Worm (Caenorhabditis elegans) whole organism, L4 larva: ENCODE data around the gene nlp-33.

Experiments used
- T26A8.4 ChIP-seq: fragments of 200-800 bp; sonication (Bioruptor generic); IDR thresholded peaks from 2 replicates; pipeline ENCODE4 v1.3.6; 2022; ENCODE audit warnings: missing genetic modification characterization, missing compliant biosample characterization
- dmd-8 ChIP-seq: fragments of 200-800 bp; sonication (Bioruptor generic); IDR thresholded peaks from 2 replicates; pipeline ENCODE4 v1.3.6; 2022; ENCODE audit warnings: missing genetic modification characterization, missing compliant biosample characterization
- lsy-2 ChIP-seq, 2 experiments: fragments of 150-350 bp in 1 of 2; sonication (generic microtip) in 1 of 2; optimal IDR thresholded peaks; 2 replicates each; lab custom pipeline; 2014 to 2017; ENCODE audit warnings: missing biosample characterization in 2 of 2, missing genetic modification characterization in 2 of 2
- nhr-10 ChIP-seq: fragments of 150-350 bp; optimal IDR thresholded peaks from 2 replicates; lab custom pipeline; 2014; ENCODE audit warnings: missing biosample characterization, missing genetic modification characterization
- pqm-1 ChIP-seq: sonication (generic microtip); optimal IDR thresholded peaks from 2 replicates; lab custom pipeline; 2017; ENCODE audit warnings: missing biosample characterization, missing genetic modification characterization
- unc-62 ChIP-seq, 3 experiments: fragments of 150-350 bp in 1 of 3; sonication (generic microtip); optimal IDR thresholded peaks in 2 of 3; peaks in 1 of 3; 1 replicate in 1 of 3; 2 replicates in 2 of 3; lab custom pipeline; 2014 to 2017; ENCODE audit warnings: missing biosample characterization in 3 of 3, missing genetic modification characterization in 3 of 3, missing genetic modification reagents in 3 of 3, missing genotype in 1 of 3

DNA sequence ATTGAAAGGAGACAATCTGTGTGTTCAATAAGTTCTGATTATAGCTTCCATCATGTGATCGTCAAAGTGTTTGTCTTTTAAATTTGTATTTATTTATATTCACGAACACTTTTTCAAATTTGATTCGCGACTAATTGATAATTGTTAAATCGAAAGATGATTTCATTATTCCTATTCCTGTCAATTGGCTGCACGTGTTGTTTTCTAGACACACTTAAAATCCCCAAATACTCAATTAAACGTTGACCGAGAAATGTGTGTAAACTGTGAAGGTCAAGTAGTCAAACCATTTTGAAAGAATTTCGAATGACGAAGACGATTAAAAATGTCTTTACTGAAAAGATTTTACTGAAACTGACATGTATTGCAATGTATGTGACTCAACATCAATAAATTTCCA, 33.8 kb downstream of the nlp-33 start:
- TF ChIP-seq T26A8.4 (GFP tag; lab: Robert Waterston, UW) (no peak), pqm-1 (no peak), unc-62 (GFP tag; optimal IDR thresholded peaks at IDR 0.05 in 1 of 2; lab: Kevin White, UChicago) (no peak), unc-62 (tag; optimal IDR thresholded peaks at IDR 0.05; lab: Kevin White, UChicago) (no peak), nhr-10 (tag; lab: Kevin White, UChicago) (no peak), lsy-2 (tag; optimal IDR thresholded peaks at IDR 0.05; lab: Kevin White, UChicago) (no peak), dmd-8 (no peak)
